Fruit fly (Drosophila melanogaster): Measurements from ENCODE around the gene mld.
A peak's percentile ranks its signal among the peaks of the same experiment; 100 is the strongest.

The mld gene

dm6 chr3R:24557020-24557465 is 28.4 kb upstream of the mld start (continued):
- TF ChIP-seq salr (GFP tag; optimal IDR thresholded peaks at IDR 0.05) (no peak), CG6276 (GFP tag; optimal IDR thresholded peaks at IDR 0.05) (no peak), fd85E (GFP tag; optimal IDR thresholded peaks at IDR 0.05) (no peak)

DNA sequence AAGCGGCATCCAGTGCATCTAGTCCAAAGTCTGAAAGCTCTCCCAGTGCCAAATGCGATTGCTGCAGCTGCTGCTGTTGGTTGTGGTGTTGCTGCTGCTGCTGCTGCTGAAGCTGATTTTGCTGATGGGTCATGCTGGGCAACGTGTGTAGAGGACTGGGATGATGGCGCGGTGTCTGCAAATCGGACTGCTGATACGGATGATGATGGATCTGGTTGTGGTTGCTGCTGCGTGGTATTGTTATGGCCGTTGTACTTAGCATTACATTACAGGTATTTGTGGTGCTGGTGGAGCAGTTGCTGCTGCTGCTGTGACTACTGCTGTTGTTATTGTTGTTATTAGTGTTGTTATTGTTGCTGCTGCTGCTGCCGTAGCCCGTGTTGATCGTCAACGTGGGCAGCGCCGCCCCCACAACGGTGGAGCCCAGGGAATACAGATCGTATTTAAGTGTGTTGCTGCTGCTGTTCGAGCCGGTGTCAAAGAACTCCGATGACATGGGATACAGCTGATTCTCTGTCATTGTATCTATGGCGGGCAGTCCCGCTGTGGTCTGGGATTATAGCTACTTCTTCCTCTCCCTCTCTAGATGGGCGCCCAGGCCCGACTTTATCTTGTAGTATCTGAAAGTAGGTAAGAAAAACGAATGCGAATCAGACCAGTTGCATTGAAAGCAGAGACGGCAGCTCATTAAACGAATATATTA is 23.0 kb upstream of the mld start:
- peak; percentile 17 for TF ChIP-seq CG6808 (GFP tag; optimal IDR thresholded peaks at IDR 0.05)
- no peak for TF ChIP-seq CG11762 (GFP tag; optimal IDR thresholded peaks at IDR 0.05; ENCODE audit: insufficient read depth)
- no peak for TF ChIP-seq CG16779 (tag; optimal IDR thresholded peaks at IDR 0.05)
- no peak for TF ChIP-seq CG11902 (GFP tag; optimal IDR thresholded peaks at IDR 0.05)
- no peak for TF ChIP-seq esn (GFP tag; optimal IDR thresholded peaks at IDR 0.05)
- peak; percentile 3 for TF ChIP-seq dsx (GFP tag; optimal IDR thresholded peaks at IDR 0.05; ENCODE audit: poor library complexity, severe bottlenecking)
- no peak for TF ChIP-seq CG8319 (GFP tag; optimal IDR thresholded peaks at IDR 0.05)
- TF ChIP-seq CG31627 (GFP tag; optimal IDR thresholded peaks at IDR 0.05), result no peak
- TF ChIP-seq eg (GFP tag; IDR thresholded peaks at IDR 0.05), result no peak
- peak; percentile 8 for TF ChIP-seq Eip78C (GFP tag)
- TF ChIP-seq pdm3 (GFP tag; optimal IDR thresholded peaks at IDR 0.05), result no peak

- TF ChIP-seq net (GFP tag; optimal IDR thresholded peaks at IDR 0.05) (no peak), acj6 (GFP tag; optimal IDR thresholded peaks at IDR 0.05) (no peak), esn (GFP tag; optimal IDR thresholded peaks at IDR 0.05) (no peak), fd59A (GFP tag; optimal IDR thresholded peaks at IDR 0.05) (no peak), Eip75B (GFP tag; optimal IDR thresholded peaks at IDR 0.05) (no peak), CG10669 (GFP tag; optimal IDR thresholded peaks at IDR 0.05) (no peak), CG3919 (GFP tag; optimal IDR thresholded peaks at IDR 0.05) (no peak), pdm3 (GFP tag; optimal IDR thresholded peaks at IDR 0.05) (no peak), Smox (GFP tag; optimal IDR thresholded peaks at IDR 0.05) (no peak), Blimp-1 (GFP tag; optimal IDR thresholded peaks at IDR 0.05) (no peak), CG6854 (GFP tag; optimal IDR thresholded peaks at IDR 0.05) (no peak), CG6276 (GFP tag; optimal IDR thresholded peaks at IDR 0.05) (no peak), CG6792 (GFP tag; optimal IDR thresholded peaks at IDR 0.05) (no peak), dac (GFP tag; optimal IDR thresholded peaks at IDR 0.05) (no peak), Eip78C (GFP tag) (no peak), CG3032 (tag; optimal IDR thresholded peaks at IDR 0.05) (no peak), CG4318 (GFP tag; optimal IDR thresholded peaks at IDR 0.05) (no peak), Met (GFP tag; optimal IDR thresholded peaks at IDR 0.05) (no peak), CG34406 (GFP tag; optimal IDR thresholded peaks at IDR 0.05) (no peak)
These were observed 22.2 kb upstream of the mld start for dm6 chr3R:24563039-24563825.

- TF ChIP-seq OdsH (GFP tag; optimal IDR thresholded peaks at IDR 0.05) (no peak), Met (GFP tag; optimal IDR thresholded peaks at IDR 0.05) (no peak)
These were observed 21.2 kb upstream of the mld start for dm6 chr3R:24564191-24564798.

dm6 chr3R:24564799-24565344 is 20.6 kb upstream of the mld start:
- TF ChIP-seq CG6854 (GFP tag; optimal IDR thresholded peaks at IDR 0.05) (no peak), Hr39 (GFP tag; optimal IDR thresholded peaks at IDR 0.05) (no peak), CG16779 (tag; optimal IDR thresholded peaks at IDR 0.05) (no peak), CG31627 (GFP tag; optimal IDR thresholded peaks at IDR 0.05) (peak; percentile 5), CG10669 (GFP tag; optimal IDR thresholded peaks at IDR 0.05) (no peak), fd85E (GFP tag; optimal IDR thresholded peaks at IDR 0.05) (no peak), CG6808 (GFP tag; optimal IDR thresholded peaks at IDR 0.05) (no peak), CG11294 (GFP tag; IDR thresholded peaks at IDR 0.05) (no peak), fkh (GFP tag; optimal IDR thresholded peaks at IDR 0.05) (no peak), spab (GFP tag; optimal IDR thresholded peaks at IDR 0.05) (no peak), dac (GFP tag; optimal IDR thresholded peaks at IDR 0.05) (no peak), lz (GFP tag; optimal IDR thresholded peaks at IDR 0.05) (no peak), vri (GFP tag; optimal IDR thresholded peaks at IDR 0.05) (peak; percentile 9), CG6163 (GFP tag; IDR thresholded peaks at IDR 0.05) (no peak)

Measured in whole organism, prepupa.